Worm (Caenorhabditis elegans) whole organism, young adult: ENCODE results near the gene ptr-25.
A peak's percentile ranks its signal among the peaks of the same experiment; 100 is the strongest.

Experiments
- efl-1 ChIP-seq: fragments of 150-350 bp; optimal IDR thresholded peaks from 2 replicates; lab custom pipeline; 2014; ENCODE audit warnings: missing biosample characterization, missing genetic modification reagents, missing genetic modification characterization
- hmg-20 ChIP-seq: fragments of 200-800 bp; sonication (Bioruptor generic); IDR thresholded peaks from 2 replicates; pipeline ENCODE4 v1.3.6; 2022; ENCODE audit warnings: missing genetic modification reagents, missing genetic modification characterization, missing compliant biosample characterization
- pha-4 ChIP-seq: fragments of 150-350 bp; sonication (generic microtip); optimal IDR thresholded peaks from 2 replicates; lab custom pipeline; 2014; ENCODE audit warnings: missing biosample characterization, missing genetic modification reagents, missing genetic modification characterization

ce11 chrIII:10506699-10507248, 18.9 kb downstream of the ptr-25 start, which contains the start of the genes sip-1 and sly-1:
- TF ChIP-seq hmg-20 (GFP tag; lab: Robert Waterston, UW) = no peak
- TF ChIP-seq efl-1 (GFP tag; lab: Kevin White, UChicago) = peak; percentile 84
- TF ChIP-seq pha-4 (tag; lab: Kevin White, UChicago) = no peak
